Worm (Caenorhabditis elegans): ENCODE data around the gene K10C9.1.

The K10C9.1 gene

ce11 chrV:1061295-1061694, 13.8 kb upstream of the K10C9.1 start, which contains the start of gene rnst-2:
rnst-2 (plus strand) TSS chrV:1061595.
- TF ChIP-seq ham-2 (GFP tag; optimal IDR thresholded peaks at IDR 0.05): no peak
- TF ChIP-seq nhr-12 (tag; optimal IDR thresholded peaks at IDR 0.05): no peak
- no peak for TF ChIP-seq unc-39 (tag; optimal IDR thresholded peaks at IDR 0.05)
- no peak for TF ChIP-seq ceh-83 (GFP tag; optimal IDR thresholded peaks at IDR 0.05)
- no peak for TF ChIP-seq zip-8 (tag; optimal IDR thresholded peaks at IDR 0.05)
- TF ChIP-seq sem-2 (GFP tag; optimal IDR thresholded peaks at IDR 0.05): no peak
- TF ChIP-seq lin-32 (GFP tag; optimal IDR thresholded peaks at IDR 0.05): no peak
- no peak for TF ChIP-seq pha-4 (tag; optimal IDR thresholded peaks at IDR 0.05)
- no peak for TF ChIP-seq ces-1 (GFP tag; optimal IDR thresholded peaks at IDR 0.05)
- TF ChIP-seq elt-1 (tag; optimal IDR thresholded peaks at IDR 0.05; ENCODE audit: borderline replicate concordance, insufficient read depth): no peak
- no peak for TF ChIP-seq mep-1 (tag; optimal IDR thresholded peaks at IDR 0.05)
- no peak for TF ChIP-seq bed-3 (GFP tag; optimal IDR thresholded peaks at IDR 0.05)
- TF ChIP-seq ztf-11 (tag; optimal IDR thresholded peaks at IDR 0.05): no peak
- no peak for TF ChIP-seq cnd-1 (tag; optimal IDR thresholded peaks at IDR 0.05)
- no peak for TF ChIP-seq mab-5 (tag; optimal IDR thresholded peaks at IDR 0.05)
- TF ChIP-seq nhr-28 (tag; optimal IDR thresholded peaks at IDR 0.05): no peak

ce11 chrV:1064491-1064890, 10.6 kb upstream of the K10C9.1 start, which contains the start of gene str-67:
str-67 (minus strand) TSS chrV:1064591.
- TF ChIP-seq pha-4 (tag; optimal IDR thresholded peaks at IDR 0.05) (no peak), hlh-1 (tag; optimal IDR thresholded peaks at IDR 0.05) (no peak), ceh-39 (tag; optimal IDR thresholded peaks at IDR 0.05) (no peak), lin-32 (GFP tag; optimal IDR thresholded peaks at IDR 0.05) (no peak), lin-13 (tag; optimal IDR thresholded peaks at IDR 0.05) (no peak), ztf-11 (tag; optimal IDR thresholded peaks at IDR 0.05) (no peak), cnd-1 (tag; optimal IDR thresholded peaks at IDR 0.05) (no peak), lsy-2 (tag; optimal IDR thresholded peaks at IDR 0.05) (no peak), unc-39 (tag; optimal IDR thresholded peaks at IDR 0.05) (no peak), nhr-12 (tag; optimal IDR thresholded peaks at IDR 0.05) (no peak), elt-3 (tag; optimal IDR thresholded peaks at IDR 0.05) (no peak), nhr-2 (tag; optimal IDR thresholded peaks at IDR 0.05) (no peak), ces-1 (GFP tag; optimal IDR thresholded peaks at IDR 0.05) (no peak)

ce11 chrV:1067468-1067867, 7.6 kb upstream of the K10C9.1 start, which contains the start of gene K10C9.7:
K10C9.7 (minus strand) TSS chrV:1067568.
- TF ChIP-seq lin-13 (tag; optimal IDR thresholded peaks at IDR 0.05): no peak
- no peak for TF ChIP-seq pha-4 (tag; optimal IDR thresholded peaks at IDR 0.05)
- no peak for TF ChIP-seq lin-32 (GFP tag; optimal IDR thresholded peaks at IDR 0.05)
- no peak for TF ChIP-seq nhr-28 (tag; optimal IDR thresholded peaks at IDR 0.05)
- TF ChIP-seq M03D4.4 (tag; optimal IDR thresholded peaks at IDR 0.05): no peak
- no peak for TF ChIP-seq cnd-1 (tag; optimal IDR thresholded peaks at IDR 0.05)
- no peak for TF ChIP-seq elt-3 (tag; optimal IDR thresholded peaks at IDR 0.05)
- no peak for TF ChIP-seq unc-39 (tag; optimal IDR thresholded peaks at IDR 0.05)
- no peak for TF ChIP-seq nhr-2 (tag; optimal IDR thresholded peaks at IDR 0.05)

ce11 chrV:1084016-1084415, 9.0 kb downstream of the K10C9.1 start, which contains the start of gene Y50D4B.6:
Y50D4B.6 (plus strand) TSS chrV:1084316.
- TF ChIP-seq mls-2 (tag; optimal IDR thresholded peaks at IDR 0.05): no peak
- no peak for TF ChIP-seq nhr-2 (tag; optimal IDR thresholded peaks at IDR 0.05)
- TF ChIP-seq flh-1 (GFP tag; optimal IDR thresholded peaks at IDR 0.05): no peak
- TF ChIP-seq blmp-1 (tag; optimal IDR thresholded peaks at IDR 0.05): no peak
- TF ChIP-seq ham-2 (GFP tag; optimal IDR thresholded peaks at IDR 0.05): no peak
- TF ChIP-seq nhr-76 (tag; optimal IDR thresholded peaks at IDR 0.05): no peak
- TF ChIP-seq zip-8 (tag; optimal IDR thresholded peaks at IDR 0.05): no peak
- TF ChIP-seq lin-13 (tag; optimal IDR thresholded peaks at IDR 0.05): no peak
- no peak for TF ChIP-seq nhr-237 (tag; optimal IDR thresholded peaks at IDR 0.05)
- no peak for TF ChIP-seq snpc-4 (tag; optimal IDR thresholded peaks at IDR 0.05)
- no peak for TF ChIP-seq nhr-28 (tag; optimal IDR thresholded peaks at IDR 0.05)
- TF ChIP-seq ztf-11 (tag; optimal IDR thresholded peaks at IDR 0.05): no peak
- no peak for TF ChIP-seq mep-1 (tag; optimal IDR thresholded peaks at IDR 0.05)
- no peak for TF ChIP-seq ceh-43 (GFP tag; optimal IDR thresholded peaks at IDR 0.05)

ce11 chrV:1087983-1088382, 12.9 kb downstream of the K10C9.1 start, which contains the start of gene clec-203:
clec-203 (plus strand) TSS chrV:1088283.
- TF ChIP-seq snpc-4 (tag; optimal IDR thresholded peaks at IDR 0.05) (no peak), ceh-43 (GFP tag; optimal IDR thresholded peaks at IDR 0.05) (no peak), M03D4.4 (tag; optimal IDR thresholded peaks at IDR 0.05) (no peak), zip-8 (tag; optimal IDR thresholded peaks at IDR 0.05) (no peak), ces-1 (GFP tag; optimal IDR thresholded peaks at IDR 0.05) (no peak), lin-32 (GFP tag; optimal IDR thresholded peaks at IDR 0.05) (no peak), unc-120 (tag; optimal IDR thresholded peaks at IDR 0.05; ENCODE audit: poor library complexity, severe bottlenecking) (no peak), sptf-1 (tag; optimal IDR thresholded peaks at IDR 0.05) (no peak), nhr-12 (tag; optimal IDR thresholded peaks at IDR 0.05) (no peak), cnd-1 (tag; optimal IDR thresholded peaks at IDR 0.05) (no peak), sem-2 (GFP tag; optimal IDR thresholded peaks at IDR 0.05) (no peak), lsy-2 (tag; optimal IDR thresholded peaks at IDR 0.05) (no peak), pha-4 (tag; optimal IDR thresholded peaks at IDR 0.05) (no peak), unc-39 (tag; optimal IDR thresholded peaks at IDR 0.05) (no peak)
